Fruit fly (Drosophila melanogaster): ENCODE results near the gene CG46320.

CG46320 gene

dm6 chr3L:5751740-5752579 is 88.0 kb downstream of the CG46320 start, which contains the start of gene DnaJ-1 (continued):
- TF ChIP-seq CG12659 (GFP tag; optimal IDR thresholded peaks at IDR 0.05), result peak; percentile 70
- TF ChIP-seq BtbVII (GFP tag; optimal IDR thresholded peaks at IDR 0.05), result peak; percentile 40
- TF ChIP-seq rib (GFP tag; IDR thresholded peaks at IDR 0.05), result no peak
- TF ChIP-seq CG14667 (GFP tag; IDR thresholded peaks at IDR 0.05), result no peak
- TF ChIP-seq inv (GFP tag; IDR thresholded peaks at IDR 0.05; ENCODE audit: partially characterized antibody), result peak; percentile 98
- TF ChIP-seq hb (GFP tag; IDR thresholded peaks at IDR 0.05; ENCODE audit: partially characterized antibody), result peak; percentile 97
- TF ChIP-seq ttk (GFP tag; IDR thresholded peaks at IDR 0.05), result peak; percentile 32; the same call in 1 of the 2 replicates
- peak; percentile 97 for TF ChIP-seq CG34224 (GFP tag; IDR thresholded peaks at IDR 0.05; ENCODE audit: partially characterized antibody)
- TF ChIP-seq CkIIα-i1 (GFP tag; IDR thresholded peaks at IDR 0.05), result no peak
- TF ChIP-seq CG1529 (GFP tag; optimal IDR thresholded peaks at IDR 0.05), result peak; percentile 54
- no peak for TF ChIP-seq sima (GFP tag; optimal IDR thresholded peaks at IDR 0.05)
- peak; percentile 60 for TF ChIP-seq HmgZ (tag; optimal IDR thresholded peaks at IDR 0.05)
- TF ChIP-seq tgo (GFP tag; IDR thresholded peaks at IDR 0.05), result peak; percentile 31; the same call in 1 of the 3 replicates
- no peak for TF ChIP-seq Optix (GFP tag; IDR thresholded peaks at IDR 0.05)
- peak; percentile 43 for TF ChIP-seq Side (GFP tag; optimal IDR thresholded peaks at IDR 0.05)
- TF ChIP-seq GATAe (GFP tag; conservative IDR thresholded peaks at IDR 0.05), result no peak
- no peak for TF ChIP-seq Camta (GFP tag; optimal IDR thresholded peaks at IDR 0.05)
- no peak for TF ChIP-seq ase (GFP tag; IDR thresholded peaks at IDR 0.05)
- TF ChIP-seq kay (GFP tag; optimal IDR thresholded peaks at IDR 0.05), result no peak
- peak; percentile 84 for TF ChIP-seq MESR4 (GFP tag; optimal IDR thresholded peaks at IDR 0.05)
- peak; percentile 98 for TF ChIP-seq CG2116 (GFP tag; optimal IDR thresholded peaks at IDR 0.05)
- peak; percentile 97 for TF ChIP-seq unc-4 (GFP tag; IDR thresholded peaks at IDR 0.05; ENCODE audit: partially characterized antibody)
- peak; percentile 66 for TF ChIP-seq Hand (GFP tag; optimal IDR thresholded peaks at IDR 0.05)
- no peak for TF ChIP-seq CG9609 (GFP tag; optimal IDR thresholded peaks at IDR 0.05)
- TF ChIP-seq disco-r (GFP tag; optimal IDR thresholded peaks at IDR 0.05), result no peak
- no peak for TF ChIP-seq Mad (GFP tag; optimal IDR thresholded peaks at IDR 0.05)
- TF ChIP-seq CG10959 (GFP tag; IDR thresholded peaks at IDR 0.05), result no peak
- peak; percentile 53 for TF ChIP-seq CG17829 (tag; optimal IDR thresholded peaks at IDR 0.05)
- TF ChIP-seq CG43689 (GFP tag; IDR thresholded peaks at IDR 0.05), result no peak
- peak; percentile 29 for TF ChIP-seq CG8290 (GFP tag; optimal IDR thresholded peaks at IDR 0.05)
- TF ChIP-seq CG8290 (tag; optimal IDR thresholded peaks at IDR 0.05), result peak in 1 of 2 experiments; percentile 19
- peak; percentile 23; the same call in 1 of the 2 replicates for TF ChIP-seq CG32532 (GFP tag; IDR thresholded peaks at IDR 0.05)
- peak; percentile 41 for TF ChIP-seq CG15269 (tag; optimal IDR thresholded peaks at IDR 0.05)
- no peak for TF ChIP-seq eve (GFP tag; optimal IDR thresholded peaks at IDR 0.05)
- TF ChIP-seq Asciz (GFP tag; optimal IDR thresholded peaks at IDR 0.05), result no peak
- TF ChIP-seq CG9817 (tag; optimal IDR thresholded peaks at IDR 0.05), result no peak
- no peak for TF ChIP-seq E2f1 (GFP tag; IDR thresholded peaks at IDR 0.05)
- TF ChIP-seq CG2199 (GFP tag; IDR thresholded peaks at IDR 0.05), result no peak
- peak; percentile 52 for TF ChIP-seq kni (GFP tag; optimal IDR thresholded peaks at IDR 0.05)
- peak; percentile 34 for TF ChIP-seq Nf-YB (GFP tag; optimal IDR thresholded peaks at IDR 0.05)
- peak; percentile 19 for TF ChIP-seq cwo (GFP tag; optimal IDR thresholded peaks at IDR 0.05)
- TF ChIP-seq Doc3 (GFP tag; IDR thresholded peaks at IDR 0.05; ENCODE audit: partially characterized antibody), result peak; percentile 98
- no peak for TF ChIP-seq Spps (tag; optimal IDR thresholded peaks at IDR 0.05)
- no peak for TF ChIP-seq sc (optimal IDR thresholded peaks at IDR 0.05)
- TF ChIP-seq sc (GFP tag; optimal IDR thresholded peaks at IDR 0.05), result no peak
- no peak for TF ChIP-seq CG12391 (tag; optimal IDR thresholded peaks at IDR 0.05)
- peak; percentile 9 for TF ChIP-seq CG2875 (GFP tag; optimal IDR thresholded peaks at IDR 0.05)
- TF ChIP-seq CG10565 (GFP tag; optimal IDR thresholded peaks at IDR 0.05), result no peak
- TF ChIP-seq CG6272 (GFP tag; IDR thresholded peaks at IDR 0.05), result peak; percentile 50; the same call in 1 of the 2 replicates
